Fruit fly (Drosophila melanogaster): ENCODE measurements around the gene Sec61gamma.
A peak's percentile ranks its signal among the peaks of the same experiment; 100 is the strongest.

Sec61gamma gene

dm6 chrX:19665684-19666141, 22.6 kb downstream of the Sec61gamma start (continued):
- TF ChIP-seq CG33557 (GFP tag; optimal IDR thresholded peaks at IDR 0.05) (no peak), CG4617 (GFP tag; optimal IDR thresholded peaks at IDR 0.05; ENCODE audit: borderline replicate concordance) (no peak), ro (GFP tag; IDR thresholded peaks at IDR 0.05) (0 out of 2 replicates have a peak, but pooled peaks have one; percentile 25), Dfd (GFP tag; optimal IDR thresholded peaks at IDR 0.05) (no peak), kah (GFP tag; optimal IDR thresholded peaks at IDR 0.05) (no peak), cato (GFP tag; optimal IDR thresholded peaks at IDR 0.05; ENCODE audit: borderline replicate concordance) (no peak), repo (GFP tag; optimal IDR thresholded peaks at IDR 0.05) (no peak), CG11093 (GFP tag; IDR thresholded peaks at IDR 0.05) (peak; percentile 64; the same call in 1 of the 3 replicates), abd-A (tag; optimal IDR thresholded peaks at IDR 0.05) (no peak), Hand (GFP tag; optimal IDR thresholded peaks at IDR 0.05) (no peak), CG16779 (GFP tag; IDR thresholded peaks at IDR 0.05) (no peak), tll (GFP tag; optimal IDR thresholded peaks at IDR 0.05) (no peak), CG17912 (GFP tag; optimal IDR thresholded peaks at IDR 0.05) (no peak), Doc3 (GFP tag; IDR thresholded peaks at IDR 0.05; ENCODE audit: partially characterized antibody) (no peak), CG14710 (tag; optimal IDR thresholded peaks at IDR 0.05) (peak; percentile 3), bbx (GFP tag; IDR thresholded peaks at IDR 0.05; ENCODE audit: partially characterized antibody) (peak; percentile 62), NFAT (GFP tag; IDR thresholded peaks at IDR 0.05) (peak; percentile 85), E2f2 (GFP tag; IDR thresholded peaks at IDR 0.05) (peak; percentile 20; the same call in 1 of the 2 replicates), CG12744 (GFP tag; optimal IDR thresholded peaks at IDR 0.05) (peak; percentile 24), CG34422 (GFP tag; IDR thresholded peaks at IDR 0.05) (peak; percentile 66), Awh (GFP tag; IDR thresholded peaks at IDR 0.05) (no peak), Nf-YB (GFP tag; optimal IDR thresholded peaks at IDR 0.05) (no peak), CG11504 (tag; optimal IDR thresholded peaks at IDR 0.05) (peak; percentile 16), CG6813 (GFP tag; optimal IDR thresholded peaks at IDR 0.05) (no peak), Drgx (GFP tag; IDR thresholded peaks at IDR 0.05) (peak; percentile 46; the same call in 1 of the 2 replicates), pfk (GFP tag; optimal IDR thresholded peaks at IDR 0.05) (no peak), PHDP (tag; optimal IDR thresholded peaks at IDR 0.05) (no peak), CG18599 (GFP tag; optimal IDR thresholded peaks at IDR 0.05) (peak; percentile 25), CG1233 (GFP tag; optimal IDR thresholded peaks at IDR 0.05) (no peak), CG13894 (tag; optimal IDR thresholded peaks at IDR 0.05) (no peak), CG11398 (GFP tag; optimal IDR thresholded peaks at IDR 0.05) (no peak), sug (tag; optimal IDR thresholded peaks at IDR 0.05) (peak; percentile 86), gem (tag; optimal IDR thresholded peaks at IDR 0.05) (peak; percentile 23), ERR (GFP tag; optimal IDR thresholded peaks at IDR 0.05) (no peak), Ets97D (GFP tag; optimal IDR thresholded peaks at IDR 0.05) (no peak), NC2β (GFP tag; optimal IDR thresholded peaks at IDR 0.05) (peak; percentile 2), Side (GFP tag; optimal IDR thresholded peaks at IDR 0.05) (no peak), Gug (GFP tag; IDR thresholded peaks at IDR 0.05) (peak; percentile 89), nau (GFP tag; optimal IDR thresholded peaks at IDR 0.05) (no peak), tgo (GFP tag; IDR thresholded peaks at IDR 0.05) (peak; percentile 64), Deaf1 (tag; optimal IDR thresholded peaks at IDR 0.05) (peak; percentile 43), az2 (GFP tag; optimal IDR thresholded peaks at IDR 0.05) (peak; percentile 7), Ada2b (GFP tag; IDR thresholded peaks at IDR 0.05) (0 out of 2 replicates have a peak, but pooled peaks have one; percentile 24), D (optimal IDR thresholded peaks at IDR 0.05) (no peak), D (GFP tag; optimal IDR thresholded peaks at IDR 0.05) (no peak), ab (GFP tag; optimal IDR thresholded peaks at IDR 0.05) (no peak), Chrac-16 (GFP tag; optimal IDR thresholded peaks at IDR 0.05) (peak; percentile 28), fd3F (GFP tag; optimal IDR thresholded peaks at IDR 0.05) (no peak), danr (GFP tag; IDR thresholded peaks at IDR 0.05) (no peak), CG11247 (GFP tag; IDR thresholded peaks at IDR 0.05) (peak; percentile 48; the same call in 1 of the 2 replicates)

Data from whole organism, embryonic.